Fruit fly (Drosophila melanogaster): ENCODE measurements around the gene CG13310.

CG13310 gene

dm6 chr3L:8823730-8824374, 23.5 kb upstream of the CG13310 start:
- peak; percentile 28 for TF ChIP-seq CG7045 (GFP tag; optimal IDR thresholded peaks at IDR 0.05)
- TF ChIP-seq CG7101 (tag; optimal IDR thresholded peaks at IDR 0.05): no peak

- TF ChIP-seq cic (GFP tag; optimal IDR thresholded peaks at IDR 0.05) (no peak), toe (GFP tag; optimal IDR thresholded peaks at IDR 0.05) (no peak), CG12768 (GFP tag; optimal IDR thresholded peaks at IDR 0.05) (no peak), kay (GFP tag; ENCODE audit: borderline replicate concordance) (no peak), CG33017 (tag; optimal IDR thresholded peaks at IDR 0.05) (no peak), CG5204 (GFP tag; optimal IDR thresholded peaks at IDR 0.05) (no peak), Crg-1 (GFP tag; optimal IDR thresholded peaks at IDR 0.05) (no peak), CG14711 (tag; optimal IDR thresholded peaks at IDR 0.05) (no peak), Mnt (GFP tag; optimal IDR thresholded peaks at IDR 0.05) (no peak), CG7045 (GFP tag; optimal IDR thresholded peaks at IDR 0.05) (no peak), ovo (GFP tag; optimal IDR thresholded peaks at IDR 0.05) (no peak), Clk (GFP tag; optimal IDR thresholded peaks at IDR 0.05) (no peak)
Measured at dm6 chr3L:8822881-8823435, 22.6 kb upstream of the CG13310 start.

- no peak for TF ChIP-seq cnc (optimal IDR thresholded peaks at IDR 0.05)
Measured at dm6 chr3L:8821708-8822660, 21.7 kb upstream of the CG13310 start.

- TF ChIP-seq Mnt (GFP tag; optimal IDR thresholded peaks at IDR 0.05) (no peak), Clk (GFP tag; optimal IDR thresholded peaks at IDR 0.05) (no peak), CG7101 (tag; optimal IDR thresholded peaks at IDR 0.05) (no peak), CG33017 (tag; optimal IDR thresholded peaks at IDR 0.05) (no peak), CG14711 (tag; optimal IDR thresholded peaks at IDR 0.05) (no peak), CG7045 (GFP tag; optimal IDR thresholded peaks at IDR 0.05) (no peak)
Measured at dm6 chr3L:8819441-8819840, 19.1 kb upstream of the CG13310 start.

- TF ChIP-seq toe (GFP tag; optimal IDR thresholded peaks at IDR 0.05): peak; percentile 5
- TF ChIP-seq pad (GFP tag; optimal IDR thresholded peaks at IDR 0.05): no peak
Measured at dm6 chr3L:8813484-8813883, 13.2 kb upstream of the CG13310 start.

dm6 chr3L:8810095-8810494, 9.8 kb upstream of the CG13310 start, which contains the start of gene CG13309:
Gene CG13309, plus strand, starts transcription at chr3L:8810395.
- TF ChIP-seq pad (GFP tag; optimal IDR thresholded peaks at IDR 0.05) (no peak), Clk (GFP tag; optimal IDR thresholded peaks at IDR 0.05) (no peak), CG1620 (GFP tag; optimal IDR thresholded peaks at IDR 0.05) (no peak), cnc (optimal IDR thresholded peaks at IDR 0.05) (no peak), bab1 (GFP tag; optimal IDR thresholded peaks at IDR 0.05) (no peak), Mnt (GFP tag; optimal IDR thresholded peaks at IDR 0.05) (no peak), ovo (GFP tag; optimal IDR thresholded peaks at IDR 0.05) (no peak), CG33017 (tag; optimal IDR thresholded peaks at IDR 0.05) (no peak), CG12768 (GFP tag; optimal IDR thresholded peaks at IDR 0.05) (no peak), CG11617 (GFP tag; optimal IDR thresholded peaks at IDR 0.05) (no peak)

- TF ChIP-seq CG7101 (tag; optimal IDR thresholded peaks at IDR 0.05): no peak
- TF ChIP-seq cnc (optimal IDR thresholded peaks at IDR 0.05): no peak
- TF ChIP-seq CG33017 (tag; optimal IDR thresholded peaks at IDR 0.05): no peak
- no peak for TF ChIP-seq tj (GFP tag; optimal IDR thresholded peaks at IDR 0.05)
- TF ChIP-seq CG5204 (GFP tag; optimal IDR thresholded peaks at IDR 0.05): no peak
- no peak for TF ChIP-seq CG14711 (tag; optimal IDR thresholded peaks at IDR 0.05)
- TF ChIP-seq Hr96 (GFP tag; optimal IDR thresholded peaks at IDR 0.05): no peak
- TF ChIP-seq CG7045 (GFP tag; optimal IDR thresholded peaks at IDR 0.05): no peak
- TF ChIP-seq cic (GFP tag; optimal IDR thresholded peaks at IDR 0.05): no peak
- TF ChIP-seq pad (GFP tag; optimal IDR thresholded peaks at IDR 0.05): no peak
- TF ChIP-seq kay (GFP tag; ENCODE audit: borderline replicate concordance): no peak
- TF ChIP-seq CG11617 (GFP tag; optimal IDR thresholded peaks at IDR 0.05): no peak
- TF ChIP-seq CG12768 (GFP tag; optimal IDR thresholded peaks at IDR 0.05): no peak
Measured at dm6 chr3L:8808244-8808643, 7.9 kb upstream of the CG13310 start, which contains the start of gene CG13308. Gene CG13308, plus strand, starts transcription at chr3L:8808544.

Data from whole organism, adult.